Worm (Caenorhabditis elegans) whole organism, L4/young adult: ENCODE measurements around the gene elo-8.

ENCODE experiments used
- W03F9.2 ChIP-seq: fragments of 150-350 bp; optimal IDR thresholded peaks from 2 replicates; lab custom pipeline; 2014; ENCODE audit warnings: missing biosample characterization, missing genetic modification characterization
- dao-5 ChIP-seq: sonication (generic microtip); optimal IDR thresholded peaks from 2 replicates; lab custom pipeline; 2016; ENCODE audit warnings: missing genotype, missing genetic modification characterization, moderate library complexity, missing compliant biosample characterization
- him-1 ChIP-seq: sonication (generic microtip); optimal IDR thresholded peaks from 2 replicates; lab custom pipeline; 2016; ENCODE audit warnings: missing genotype, missing genetic modification reagents, missing genetic modification characterization, missing compliant biosample characterization

ce11 chrIII:11248897-11249296, 17.0 kb upstream of the elo-8 start:
- no peak for TF ChIP-seq W03F9.2 (tag; lab: Kevin White, UChicago)
- TF ChIP-seq dao-5 (tag; lab: Kevin White, UChicago), result no peak
- TF ChIP-seq him-1 (tag; lab: Kevin White, UChicago), result no peak
